Fruit fly (Drosophila melanogaster): Measurements from ENCODE around the gene Atac3.

Gene Atac3

dm6 chr3L:292146-292776, 35.5 kb downstream of the Atac3 start (continued):
- TF ChIP-seq CG7963 (GFP tag; IDR thresholded peaks at IDR 0.05; ENCODE audit: partially characterized antibody), result no peak
- no peak for TF ChIP-seq CG17612 (GFP tag; IDR thresholded peaks at IDR 0.05)
- no peak for TF ChIP-seq Hey (tag; optimal IDR thresholded peaks at IDR 0.05)
- no peak for TF ChIP-seq CG10979 (tag; optimal IDR thresholded peaks at IDR 0.05)
- peak; percentile 60; the same call in 2 of the 3 replicates for TF ChIP-seq sr (GFP tag; IDR thresholded peaks at IDR 0.05)
- TF ChIP-seq Fer1 (GFP tag; optimal IDR thresholded peaks at IDR 0.05), result peak; percentile 55
- TF ChIP-seq ash1 (GFP tag; optimal IDR thresholded peaks at IDR 0.05), result peak; percentile 11
- no peak for TF ChIP-seq CG18619 (GFP tag; optimal IDR thresholded peaks at IDR 0.05)
- no peak for TF ChIP-seq CG9727 (GFP tag; optimal IDR thresholded peaks at IDR 0.05)
- TF ChIP-seq BtbVII (GFP tag; optimal IDR thresholded peaks at IDR 0.05), result no peak
- TF ChIP-seq ham (GFP tag; IDR thresholded peaks at IDR 0.05), result no peak
- TF ChIP-seq exex (tag; optimal IDR thresholded peaks at IDR 0.05), result no peak
- no peak for TF ChIP-seq lov (optimal IDR thresholded peaks at IDR 0.05)
- no peak for TF ChIP-seq lov (GFP tag; IDR thresholded peaks at IDR 0.05)
- TF ChIP-seq Fer2 (tag; optimal IDR thresholded peaks at IDR 0.05), result no peak
- no peak for TF ChIP-seq corto (GFP tag; optimal IDR thresholded peaks at IDR 0.05)
- TF ChIP-seq CG8388 (GFP tag; optimal IDR thresholded peaks at IDR 0.05), result no peak
- peak; percentile 58 for TF ChIP-seq CG12299 (tag; optimal IDR thresholded peaks at IDR 0.05)
- peak; percentile 23 for TF ChIP-seq CrebB (tag; optimal IDR thresholded peaks at IDR 0.05)
- TF ChIP-seq Hsf (GFP tag; optimal IDR thresholded peaks at IDR 0.05), result no peak
- TF ChIP-seq CG11085 (GFP tag; IDR thresholded peaks at IDR 0.05), result no peak
- peak; percentile 63 for TF ChIP-seq her (GFP tag; optimal IDR thresholded peaks at IDR 0.05)
- no peak for TF ChIP-seq hb (GFP tag; IDR thresholded peaks at IDR 0.05; ENCODE audit: partially characterized antibody)
- TF ChIP-seq chn (GFP tag; optimal IDR thresholded peaks at IDR 0.05), result peak; percentile 7
- no peak for TF ChIP-seq CG18764 (GFP tag; optimal IDR thresholded peaks at IDR 0.05)
- no peak for TF ChIP-seq CG42726 (GFP tag; IDR thresholded peaks at IDR 0.05; ENCODE audit: partially characterized antibody)
- no peak for TF ChIP-seq fd102C (GFP tag; optimal IDR thresholded peaks at IDR 0.05)
- no peak for TF ChIP-seq sc (optimal IDR thresholded peaks at IDR 0.05)
- no peak for TF ChIP-seq sc (GFP tag; optimal IDR thresholded peaks at IDR 0.05)
- peak; percentile 34 for TF ChIP-seq Neu2 (GFP tag; optimal IDR thresholded peaks at IDR 0.05; ENCODE audit: borderline replicate concordance)
- TF ChIP-seq CG10147 (GFP tag; optimal IDR thresholded peaks at IDR 0.05), result no peak
- TF ChIP-seq CG14860 (GFP tag; IDR thresholded peaks at IDR 0.05; ENCODE audit: partially characterized antibody), result no peak; the same call in 2 of the 3 replicates
- no peak for TF ChIP-seq CG9817 (tag; optimal IDR thresholded peaks at IDR 0.05)
- TF ChIP-seq Nf-YA (GFP tag; IDR thresholded peaks at IDR 0.05), result no peak
- no peak for TF ChIP-seq CG6175 (GFP tag; IDR thresholded peaks at IDR 0.05)
- TF ChIP-seq CG3065 (GFP tag; optimal IDR thresholded peaks at IDR 0.05), result no peak
- TF ChIP-seq ap (GFP tag; IDR thresholded peaks at IDR 0.05), result no peak
- no peak for TF ChIP-seq Dad (GFP tag; optimal IDR thresholded peaks at IDR 0.05)
- TF ChIP-seq CG12104 (GFP tag; optimal IDR thresholded peaks at IDR 0.05), result no peak
- no peak for TF ChIP-seq CG31388 (GFP tag; optimal IDR thresholded peaks at IDR 0.05)
- peak in 1 of 2 experiments; percentile 49 for TF ChIP-seq tll (GFP tag; optimal IDR thresholded peaks at IDR 0.05)
- TF ChIP-seq pan (optimal IDR thresholded peaks at IDR 0.05), result no peak
- no peak for TF ChIP-seq pan (GFP tag; optimal IDR thresholded peaks at IDR 0.05 in 1 of 2, IDR thresholded peaks at IDR 0.05 in 1 of 2)
- TF ChIP-seq HmgD (GFP tag; optimal IDR thresholded peaks at IDR 0.05), result peak; percentile 16
- no peak for TF ChIP-seq CG8359 (GFP tag; optimal IDR thresholded peaks at IDR 0.05; ENCODE audit: borderline replicate concordance)
- TF ChIP-seq lmd (GFP tag; IDR thresholded peaks at IDR 0.05), result no peak
- no peak for TF ChIP-seq B-H2 (GFP tag; optimal IDR thresholded peaks at IDR 0.05)
- no peak for TF ChIP-seq fd64A (GFP tag; optimal IDR thresholded peaks at IDR 0.05)
- TF ChIP-seq az2 (GFP tag; optimal IDR thresholded peaks at IDR 0.05), result no peak
- TF ChIP-seq CG8089 (GFP tag; optimal IDR thresholded peaks at IDR 0.05), result no peak
- no peak for TF ChIP-seq Tbp (GFP tag; optimal IDR thresholded peaks at IDR 0.05)
